Fruit fly (Drosophila melanogaster): Measurements from ENCODE around the gene Art6.

Art6 gene

DNA sequence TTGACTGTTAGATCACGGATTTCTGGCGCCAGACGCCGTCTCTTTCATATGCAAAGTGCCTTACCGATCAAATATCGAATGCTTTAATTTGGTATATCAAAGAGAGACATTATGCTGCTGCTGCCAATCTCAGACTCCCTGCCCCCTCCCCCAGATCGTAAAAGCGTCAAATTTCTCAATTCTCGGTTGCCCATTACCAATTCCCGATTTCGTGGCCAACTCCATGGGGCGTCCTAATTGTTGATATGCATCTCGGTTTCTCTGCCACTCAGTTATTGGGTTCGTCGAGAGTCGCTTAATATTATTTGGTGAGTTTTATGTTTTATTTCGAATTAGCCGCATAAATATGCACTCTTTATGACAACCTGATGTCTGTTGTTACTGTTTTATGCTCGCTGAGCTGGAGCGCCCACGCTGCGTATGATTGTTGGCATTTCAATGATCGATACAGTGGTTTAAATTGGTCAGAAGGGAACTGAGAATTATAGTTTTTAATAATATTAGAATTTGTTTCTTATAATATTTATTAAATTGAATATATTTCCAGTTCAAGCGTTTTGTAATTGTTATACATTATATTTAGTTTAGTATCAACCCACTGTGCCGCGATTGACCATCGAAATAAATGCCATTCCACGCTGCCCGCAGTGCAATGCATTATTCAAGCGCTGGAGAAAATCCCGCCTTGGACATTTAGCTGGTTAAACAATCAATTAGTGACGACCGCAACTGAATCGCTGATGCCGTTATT, 38.1 kb downstream of the Art6 start:
- TF ChIP-seq D19A (tag; optimal IDR thresholded peaks at IDR 0.05) (peak; percentile 51), fd102C (GFP tag; optimal IDR thresholded peaks at IDR 0.05) (no peak), CG14014 (GFP tag; IDR thresholded peaks at IDR 0.05) (no peak), Xrp1 (GFP tag; IDR thresholded peaks at IDR 0.05) (peak; percentile 68; the same call in 1 of the 2 replicates), Dip2 (GFP tag; IDR thresholded peaks at IDR 0.05) (no peak), CG11695 (GFP tag; IDR thresholded peaks at IDR 0.05) (peak; percentile 46; the same call in 1 of the 3 replicates), ewg (GFP tag; optimal IDR thresholded peaks at IDR 0.05) (peak; percentile 12), Spps (tag; optimal IDR thresholded peaks at IDR 0.05) (peak; percentile 13), CG34422 (GFP tag; IDR thresholded peaks at IDR 0.05) (0 out of 3 replicates have a peak, but pooled peaks have one; percentile 29), bbx (GFP tag; IDR thresholded peaks at IDR 0.05; ENCODE audit: partially characterized antibody) (no peak), CG7271 (tag; optimal IDR thresholded peaks at IDR 0.05) (no peak), Usf (GFP tag; optimal IDR thresholded peaks at IDR 0.05) (no peak), vnd (GFP tag; IDR thresholded peaks at IDR 0.05; ENCODE audit: partially characterized antibody) (no peak), HLH54F (GFP tag; optimal IDR thresholded peaks at IDR 0.05) (no peak), gro (GFP tag; optimal IDR thresholded peaks at IDR 0.05) (no peak), H2.0 (GFP tag; IDR thresholded peaks at IDR 0.05) (peak; percentile 52; the same call in 1 of the 2 replicates), CG9876 (GFP tag; optimal IDR thresholded peaks at IDR 0.05) (no peak), CG31388 (GFP tag; optimal IDR thresholded peaks at IDR 0.05) (no peak), p53 (GFP tag; optimal IDR thresholded peaks at IDR 0.05) (no peak), CoRest (tag; optimal IDR thresholded peaks at IDR 0.05) (peak; percentile 28), bsh (GFP tag; optimal IDR thresholded peaks at IDR 0.05) (peak in 1 of 2 experiments; percentile 65), Abd-B (GFP tag; optimal IDR thresholded peaks at IDR 0.05) (peak; percentile 19), tap (tag; optimal IDR thresholded peaks at IDR 0.05) (peak; percentile 45), CG7556 (GFP tag; optimal IDR thresholded peaks at IDR 0.05) (peak; percentile 39), CG17361 (GFP tag; IDR thresholded peaks at IDR 0.05) (peak; percentile 65), CG6689 (GFP tag; IDR thresholded peaks at IDR 0.05) (peak; percentile 66), CG2678 (tag; optimal IDR thresholded peaks at IDR 0.05) (peak; percentile 40), HHEX (GFP tag; optimal IDR thresholded peaks at IDR 0.05) (no peak), Ssrp (tag; optimal IDR thresholded peaks at IDR 0.05) (peak; percentile 45), CG9797 (GFP tag; optimal IDR thresholded peaks at IDR 0.05) (no peak), Sry-δ (GFP tag; optimal IDR thresholded peaks at IDR 0.05) (no peak), Drgx (GFP tag; IDR thresholded peaks at IDR 0.05) (no peak), CG6654 (GFP tag; optimal IDR thresholded peaks at IDR 0.05) (no peak), z (GFP tag; IDR thresholded peaks at IDR 0.05) (no peak), CHES-1-like (GFP tag; optimal IDR thresholded peaks at IDR 0.05) (no peak), CG15073 (GFP tag; optimal IDR thresholded peaks at IDR 0.05) (no peak), dimm (GFP tag; IDR thresholded peaks at IDR 0.05) (no peak), wor (GFP tag; IDR thresholded peaks at IDR 0.05) (peak; percentile 56), ara (GFP tag; IDR thresholded peaks at IDR 0.05) (peak; percentile 61), aop (GFP tag; IDR thresholded peaks at IDR 0.05) (no peak), CG1602 (GFP tag; optimal IDR thresholded peaks at IDR 0.05) (peak; percentile 16), ttk (GFP tag; IDR thresholded peaks at IDR 0.05) (peak; percentile 53; the same call in 1 of the 2 replicates), sd (tag; optimal IDR thresholded peaks at IDR 0.05) (peak; percentile 49), Lpt (GFP tag; optimal IDR thresholded peaks at IDR 0.05) (no peak), CG9727 (GFP tag; optimal IDR thresholded peaks at IDR 0.05) (peak; percentile 44), Dip3 (GFP tag; optimal IDR thresholded peaks at IDR 0.05) (no peak), sens-2 (GFP tag; IDR thresholded peaks at IDR 0.05) (peak; percentile 43; the same call in 1 of the 2 replicates), run (tag; optimal IDR thresholded peaks at IDR 0.05) (peak; percentile 7), Jarid2 (GFP tag; optimal IDR thresholded peaks at IDR 0.05) (no peak), CG4282 (GFP tag; optimal IDR thresholded peaks at IDR 0.05) (no peak)
